Fruit fly (Drosophila melanogaster) whole organism, embryonic: ENCODE data around the gene CG15602.
A peak's percentile ranks its signal among the peaks of the same experiment; 100 is the strongest.

Experiments
- Abd-B ChIP-seq: fragments of 200-800 bp; sonication (Bioruptor generic); optimal IDR thresholded peaks from 2 replicates; lab custom pipeline; 2018; ENCODE audit warnings: missing biosample characterization, mild to moderate bottlenecking, missing genetic modification characterization, moderate library complexity
- Bdp1 ChIP-seq: fragments of 200-800 bp; sonication (Bioruptor generic); optimal IDR thresholded peaks from 3 replicates; lab custom pipeline; 2016; ENCODE audit warnings: missing biosample characterization, missing genetic modification characterization
- CG10654 ChIP-seq: fragments of 200-800 bp; sonication (Bioruptor generic); optimal IDR thresholded peaks from 2 replicates; lab custom pipeline; 2016; ENCODE audit warnings: missing biosample characterization, missing genetic modification characterization
- CG11560 ChIP-seq: fragments of 200-800 bp; sonication (Bioruptor generic); IDR thresholded peaks from 3 replicates; pipeline ENCODE4 v1.3.6; 2022; ENCODE audit warnings: missing biosample characterization, missing genetic modification characterization
- CG12769 ChIP-seq: fragments of 200-800 bp; sonication (Bioruptor generic); optimal IDR thresholded peaks from 2 replicates; lab custom pipeline; 2019; ENCODE audit warnings: missing biosample characterization, mild to moderate bottlenecking, missing genetic modification characterization, moderate library complexity
- CG15269 ChIP-seq: fragments of 200-800 bp; sonication (Bioruptor generic); optimal IDR thresholded peaks from 2 replicates; lab custom pipeline; 2018; ENCODE audit warnings: missing biosample characterization, mild to moderate bottlenecking, missing genetic modification characterization, moderate library complexity
- CG1792 ChIP-seq: fragments of 200-800 bp; sonication (Bioruptor generic); optimal IDR thresholded peaks from 2 replicates; lab custom pipeline; 2016; ENCODE audit warnings: missing biosample characterization, missing genetic modification characterization
- CG18011 ChIP-seq: fragments of 200-800 bp; sonication (Bioruptor generic); optimal IDR thresholded peaks from 2 replicates; lab custom pipeline; 2017; ENCODE audit warnings: missing biosample characterization, missing genetic modification characterization, mild to moderate bottlenecking, moderate library complexity, missing genotype
- CG18476 ChIP-seq: fragments of 200-800 bp; sonication (Bioruptor generic); optimal IDR thresholded peaks from 2 replicates; lab custom pipeline; 2016; ENCODE audit warnings: missing biosample characterization, mild to moderate bottlenecking, missing genetic modification characterization
- CG18764 ChIP-seq: fragments of 200-800 bp; sonication (Bioruptor generic); optimal IDR thresholded peaks from 3 replicates; lab custom pipeline; 2016; ENCODE audit warnings: missing biosample characterization, missing genetic modification characterization
- CG31441 ChIP-seq: fragments of 200-800 bp; sonication (Bioruptor generic); IDR thresholded peaks from 2 replicates; pipeline ENCODE4 v1.3.6; 2022; ENCODE audit warnings: missing biosample characterization, missing genetic modification characterization
- CG33213 ChIP-seq: fragments of 200-800 bp; sonication (Bioruptor generic); optimal IDR thresholded peaks from 3 replicates; lab custom pipeline; 2016; ENCODE audit warnings: missing biosample characterization, missing genetic modification characterization
- CG3726 ChIP-seq: fragments of 200-800 bp; sonication (Bioruptor generic); IDR thresholded peaks from 3 replicates; pipeline ENCODE4, ENCODE4 v1.3.6; 2022; ENCODE audit warnings: missing biosample characterization, missing genetic modification characterization
- CG3838 ChIP-seq: fragments of 200-800 bp; sonication (Bioruptor generic); optimal IDR thresholded peaks from 3 replicates; lab custom pipeline; 2016; ENCODE audit warnings: missing biosample characterization, missing genetic modification characterization
- CG4854 ChIP-seq: fragments of 200-800 bp; sonication (Bioruptor generic); optimal IDR thresholded peaks from 2 replicates; lab custom pipeline; 2016; ENCODE audit warnings: missing biosample characterization, missing genetic modification characterization, inconsistent platforms
- CG6175 ChIP-seq: fragments of 200-800 bp; sonication (Bioruptor generic); IDR thresholded peaks from 3 replicates; pipeline ENCODE4 v1.3.6; 2022; ENCODE audit warnings: missing biosample characterization, missing genetic modification characterization
- CG7271 ChIP-seq: fragments of 200-800 bp; sonication (Bioruptor generic); optimal IDR thresholded peaks from 2 replicates; lab custom pipeline; 2018; ENCODE audit warnings: missing biosample characterization, mild to moderate bottlenecking, missing genetic modification characterization, moderate library complexity
- CG9876 ChIP-seq: fragments of 200-800 bp; sonication (Bioruptor generic); optimal IDR thresholded peaks from 2 replicates; lab custom pipeline; 2016; ENCODE audit warnings: missing biosample characterization, missing genetic modification characterization
- CG9932 ChIP-seq: fragments of 200-800 bp; sonication (Bioruptor generic); IDR thresholded peaks from 2 replicates; pipeline ENCODE4 v1.3.6; 2022; ENCODE audit warnings: missing biosample characterization, missing genetic modification characterization
- Deaf1 ChIP-seq: fragments of 200-800 bp; optimal IDR thresholded peaks from 3 replicates; lab custom pipeline; 2019; ENCODE audit warnings: missing biosample characterization, mild to moderate bottlenecking, missing genetic modification characterization, moderate library complexity
- Dek ChIP-seq: fragments of 200-800 bp; sonication (Bioruptor generic); optimal IDR thresholded peaks from 3 replicates; lab custom pipeline; 2019; ENCODE audit warnings: missing biosample characterization, mild to moderate bottlenecking, missing genetic modification characterization, moderate library complexity
- Dip3 ChIP-seq: fragments of 200-800 bp; sonication (Bioruptor generic); optimal IDR thresholded peaks from 3 replicates; lab custom pipeline; 2016; ENCODE audit warnings: missing biosample characterization, missing genetic modification characterization
- Dll ChIP-seq: fragments of 200-800 bp; sonication (Bioruptor generic); IDR thresholded peaks from 4 replicates; pipeline ENCODE4 v1.3.6; 2022; ENCODE audit warnings: missing biosample characterization, missing genetic modification characterization; ENCODE audit not compliant: partially characterized antibody
- Hr39 ChIP-seq: fragments of >200 bp; optimal IDR thresholded peaks from 2 replicates; lab custom pipeline; 2017
- NFAT ChIP-seq: fragments of 200-800 bp; sonication (Bioruptor generic); IDR thresholded peaks from 2 replicates; pipeline ENCODE4 v1.3.6; 2022; ENCODE audit warnings: missing biosample characterization, missing genetic modification characterization
- Ravus ChIP-seq: fragments of 200-800 bp; sonication (Bioruptor generic); IDR thresholded peaks from 2 replicates; pipeline ENCODE4 v1.3.6; 2022; ENCODE audit warnings: missing biosample characterization, missing genetic modification characterization
- Six4 ChIP-seq: fragments of 200-800 bp; sonication (Bioruptor generic); optimal IDR thresholded peaks from 2 replicates; lab custom pipeline; 2016; ENCODE audit warnings: missing biosample characterization, missing genetic modification characterization
- Taf1 ChIP-seq: fragments of 200-800 bp; sonication (Bioruptor generic); IDR thresholded peaks from 2 replicates; pipeline ENCODE4 v1.3.6; 2022; ENCODE audit warnings: missing biosample characterization, missing genetic modification characterization
- ap ChIP-seq: fragments of 200-800 bp; sonication (Bioruptor generic); IDR thresholded peaks from 2 replicates; pipeline ENCODE4 v1.3.6; 2022; ENCODE audit warnings: missing biosample characterization, missing genetic modification characterization
- cad ChIP-seq: fragments of >200 bp; optimal IDR thresholded peaks from 2 replicates; lab custom pipeline; 2017; ENCODE audit warnings: missing biosample characterization, missing genetic modification characterization
- cas ChIP-seq: fragments of 200-800 bp; sonication (Bioruptor generic); IDR thresholded peaks from 2 replicates; pipeline ENCODE4 v1.3.6; 2022; ENCODE audit warnings: missing biosample characterization, missing genetic modification characterization
- cato ChIP-seq: fragments of 200-800 bp; sonication (Bioruptor generic); optimal IDR thresholded peaks from 2 replicates; lab custom pipeline; 2016; ENCODE audit warnings: missing biosample characterization, missing genetic modification characterization, borderline replicate concordance
- caup ChIP-seq: fragments of 200-800 bp; sonication (Bioruptor generic); optimal IDR thresholded peaks from 3 replicates; lab custom pipeline; 2017; ENCODE audit warnings: missing biosample characterization, mild to moderate bottlenecking, missing genetic modification characterization, moderate library complexity; ENCODE audit not compliant: severe bottlenecking
- da ChIP-seq: fragments of 200-800 bp; sonication (Bioruptor generic); optimal IDR thresholded peaks from 2 replicates; lab custom pipeline; 2016; ENCODE audit warnings: missing biosample characterization, missing genetic modification characterization
- fd3F ChIP-seq: fragments of 200-800 bp; sonication (Bioruptor generic); optimal IDR thresholded peaks from 2 replicates; lab custom pipeline; 2018; ENCODE audit warnings: missing biosample characterization, mild to moderate bottlenecking, missing genetic modification characterization, moderate library complexity
- hbn ChIP-seq: fragments of 200-800 bp; sonication (Bioruptor generic); IDR thresholded peaks from 2 replicates; pipeline ENCODE4 v1.3.6; 2022; ENCODE audit warnings: missing biosample characterization, missing genetic modification characterization; ENCODE audit not compliant: partially characterized antibody
- hkb ChIP-seq, 2 experiments: fragments of 200-800 bp in 1 of 2; fragments of >200 bp in 1 of 2; sonication (Bioruptor generic) in 1 of 2; IDR thresholded peaks in 1 of 2; optimal IDR thresholded peaks in 1 of 2; 2 replicates each; pipeline versions ENCODE4 v1.3.6 to Lab custom; 2017 to 2022; ENCODE audit warnings: missing biosample characterization in 1 of 2, missing genetic modification characterization in 1 of 2
- hth ChIP-seq: fragments of >200 bp; optimal IDR thresholded peaks from 2 replicates; lab custom pipeline; 2017; ENCODE audit warnings: inconsistent platforms
- jing ChIP-seq: fragments of 200-800 bp; sonication (Bioruptor generic); optimal IDR thresholded peaks from 2 replicates; lab custom pipeline; 2018; ENCODE audit warnings: missing biosample characterization, mild to moderate bottlenecking, missing genetic modification characterization
- kah ChIP-seq: fragments of 200-800 bp; sonication (Bioruptor generic); optimal IDR thresholded peaks from 2 replicates; lab custom pipeline; 2018; ENCODE audit warnings: missing biosample characterization, mild to moderate bottlenecking, missing genetic modification characterization
- lab ChIP-seq: fragments of 200-800 bp; sonication (Bioruptor generic); optimal IDR thresholded peaks from 3 replicates; lab custom pipeline; 2017; ENCODE audit warnings: missing biosample characterization, missing genetic modification characterization, mild to moderate bottlenecking, moderate library complexity, missing genetic modification reagents
- lilli ChIP-seq: fragments of 200-800 bp; sonication (Bioruptor generic); optimal IDR thresholded peaks from 3 replicates; lab custom pipeline; 2016; ENCODE audit warnings: missing biosample characterization, missing genetic modification characterization
- nom ChIP-seq: fragments of 200-800 bp; sonication (Bioruptor generic); optimal IDR thresholded peaks from 2 replicates; lab custom pipeline; 2017; ENCODE audit warnings: missing biosample characterization, missing genetic modification characterization, mild to moderate bottlenecking, moderate library complexity, missing genetic modification reagents
- pb ChIP-seq: fragments of 200-800 bp; sonication (Bioruptor generic); optimal IDR thresholded peaks from 3 replicates; lab custom pipeline; 2016; ENCODE audit warnings: missing biosample characterization, missing genetic modification characterization
- pum ChIP-seq: fragments of 200-800 bp; sonication (Bioruptor generic); optimal IDR thresholded peaks from 2 replicates; lab custom pipeline; 2016; ENCODE audit warnings: missing biosample characterization, missing genetic modification characterization
- scrt ChIP-seq: fragments of 200-800 bp; sonication (Bioruptor generic); optimal IDR thresholded peaks from 2 replicates; lab custom pipeline; 2018; ENCODE audit warnings: missing biosample characterization, mild to moderate bottlenecking, missing genetic modification characterization, moderate library complexity
- tap ChIP-seq: fragments of 200-800 bp; optimal IDR thresholded peaks from 3 replicates; lab custom pipeline; 2019; ENCODE audit warnings: missing biosample characterization, mild to moderate bottlenecking, missing genetic modification characterization, moderate library complexity
- twi ChIP-seq: fragments of 200-800 bp; optimal IDR thresholded peaks from 2 replicates; lab custom pipeline; 2019; ENCODE audit warnings: missing biosample characterization, mild to moderate bottlenecking, missing genetic modification characterization, moderate library complexity
- unc-4 ChIP-seq: fragments of 200-800 bp; sonication (Bioruptor generic); IDR thresholded peaks from 2 replicates; pipeline ENCODE4 v1.3.6; 2022; ENCODE audit warnings: missing biosample characterization, missing genetic modification characterization; ENCODE audit not compliant: partially characterized antibody

Gene CG15602

DNA sequence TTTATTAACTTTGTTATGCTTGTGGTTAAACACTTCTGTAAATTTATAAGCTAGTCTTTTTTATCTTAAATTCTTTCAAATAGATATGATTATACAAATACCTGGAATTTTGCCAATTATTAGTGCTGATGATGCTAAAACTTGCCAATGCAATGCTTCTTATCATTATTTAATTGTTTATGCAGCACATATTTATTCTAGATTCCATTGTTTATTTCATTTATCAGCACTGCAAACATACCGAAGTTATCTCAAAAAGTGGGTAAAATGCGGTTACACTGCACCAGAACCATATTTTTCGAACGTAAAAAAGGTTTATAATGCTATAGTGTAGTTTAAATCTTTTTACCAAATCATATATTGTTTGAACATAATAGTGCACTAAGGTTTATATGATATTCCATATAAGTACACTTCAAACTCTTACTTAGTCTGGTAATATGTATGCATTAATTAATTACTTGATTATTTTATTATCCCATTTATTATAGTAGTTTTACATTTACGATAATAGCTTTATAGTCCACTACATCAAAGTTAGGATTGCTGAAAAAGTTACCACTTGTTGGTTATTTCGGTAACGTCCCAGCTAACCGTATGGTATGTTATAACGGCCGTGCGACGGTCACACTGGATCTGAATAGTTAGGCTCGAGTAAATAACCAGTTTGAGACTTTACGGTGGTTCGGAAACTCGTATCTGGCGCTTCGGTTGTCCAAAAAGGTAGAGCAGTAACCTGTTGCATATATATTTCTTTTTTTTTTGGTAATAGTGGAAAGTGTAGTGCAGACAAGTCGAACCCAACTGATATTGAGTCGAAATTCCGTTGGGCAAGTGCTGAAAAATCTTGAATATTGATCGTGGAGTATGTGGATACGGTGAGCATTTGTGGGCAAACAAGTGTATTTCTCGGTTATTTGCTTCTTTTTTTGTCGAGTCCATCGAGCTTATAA, 10.7 kb upstream of the CG15602 start, which contains the start of gene Rhp (continued):
- TF ChIP-seq CG9876 (GFP tag; lab: Kevin White, UChicago) (no peak), cas (no peak), kah (peak; percentile 36), pum (GFP tag; lab: Kevin White, UChicago) (no peak), Hr39 (lab: Kevin White, UChicago) (no peak), lab (GFP tag; lab: Kevin White, UChicago) (no peak), fd3F (peak; percentile 58), ap (no peak), CG18764 (GFP tag; lab: Kevin White, UChicago) (peak; percentile 17), unc-4 (GFP tag; lab: Robert Waterston, UW) (no peak), CG3838 (GFP tag; lab: Kevin White, UChicago) (no peak), Bdp1 (no peak), CG11560 (tag; lab: Robert Waterston, UW) (no peak), hbn (GFP tag; lab: Robert Waterston, UW) (no peak), CG33213 (no peak), Dll (no peak), CG31441 (GFP tag; lab: Robert Waterston, UW) (no peak), Taf1 (GFP tag; lab: Robert Waterston, UW) (no peak), twi (tag; lab: Kevin White, UChicago) (no peak), pb (GFP tag; lab: Kevin White, UChicago) (no peak), cato (no peak), cad (no peak), Deaf1 (tag; lab: Kevin White, UChicago) (no peak), lilli (GFP tag; lab: Kevin White, UChicago) (no peak), CG7271 (tag; lab: Kevin White, UChicago) (no peak), caup (peak; percentile 31), scrt (GFP tag; lab: Kevin White, UChicago) (peak; percentile 3), hth (lab: Kevin White, UChicago) (no peak), CG15269 (tag; lab: Kevin White, UChicago) (peak; percentile 47), Dek (no peak), da (GFP tag; lab: Kevin White, UChicago) (no peak), nom (GFP tag; lab: Kevin White, UChicago) (peak; percentile 90), CG18476 (GFP tag; lab: Kevin White, UChicago) (no peak), jing (no peak), Six4 (GFP tag; lab: Kevin White, UChicago) (no peak), CG1792 (GFP tag; lab: Kevin White, UChicago) (no peak), CG10654 (GFP tag; lab: Kevin White, UChicago) (no peak), CG18011 (GFP tag; lab: Kevin White, UChicago) (no peak), hkb (optimal IDR thresholded peaks at IDR 0.05; lab: Kevin White, UChicago) (no peak), hkb (GFP tag; IDR thresholded peaks at IDR 0.05; lab: Robert Waterston, UW) (peak; percentile 66), CG4854 (GFP tag; lab: Kevin White, UChicago) (no peak), NFAT (GFP tag; lab: Robert Waterston, UW) (no peak), CG6175 (GFP tag; lab: Robert Waterston, UW) (no peak), CG12769 (no peak), Dip3 (GFP tag; lab: Kevin White, UChicago) (no peak), Abd-B (GFP tag; lab: Kevin White, UChicago) (no peak), Ravus (no peak), tap (peak; percentile 69), CG3726 (no peak), CG9932 (GFP tag; lab: Robert Waterston, UW) (no peak)
